Worm (Caenorhabditis elegans) whole organism, young adult: ENCODE measurements around the gene C35A5.10.

Source experiments
- B0035.1 ChIP-seq: sonication (generic microtip); optimal IDR thresholded peaks from 2 replicates; lab custom pipeline; 2016; ENCODE audit warnings: missing genetic modification characterization, mild to moderate bottlenecking, missing compliant biosample characterization, missing genotype, missing genetic modification reagents
- B0336.3 ChIP-seq: fragments of 200-800 bp; sonication (Bioruptor generic); IDR thresholded peaks from 2 replicates; pipeline ENCODE4 v1.3.6; 2022; ENCODE audit warnings: missing genetic modification characterization, missing compliant biosample characterization
- C17E4.6 ChIP-seq: fragments of 200-800 bp; sonication (Bioruptor generic); IDR thresholded peaks from 2 replicates; pipeline ENCODE4 v1.3.6; 2022; ENCODE audit warnings: missing genetic modification reagents, missing genetic modification characterization, missing compliant biosample characterization
- D2030.7 ChIP-seq: fragments of 200-800 bp; sonication (Bioruptor generic); IDR thresholded peaks from 2 replicates; pipeline ENCODE4 v1.3.6; 2022; ENCODE audit warnings: missing genetic modification reagents, missing genetic modification characterization, missing compliant biosample characterization
- F22D6.2 ChIP-seq: sonication (generic microtip); optimal IDR thresholded peaks from 2 replicates; lab custom pipeline; 2016; ENCODE audit warnings: mild to moderate bottlenecking, missing genetic modification characterization, missing compliant biosample characterization
- F23B12.7 ChIP-seq: sonication (generic microtip); optimal IDR thresholded peaks from 2 replicates; lab custom pipeline; 2017; ENCODE audit warnings: missing genetic modification characterization, mild to moderate bottlenecking, missing compliant biosample characterization, antibody characterized with exemption, moderate library complexity; ENCODE audit not compliant: insufficient read depth
- F39B2.1 ChIP-seq: fragments of 200-800 bp; sonication (Bioruptor generic); IDR thresholded peaks from 2 replicates; pipeline ENCODE4 v1.3.6; 2022; ENCODE audit warnings: missing genetic modification reagents, missing genetic modification characterization, missing compliant biosample characterization
- F49E8.2 ChIP-seq: sonication (generic microtip); optimal IDR thresholded peaks from 3 replicates; lab custom pipeline; 2017; ENCODE audit warnings: missing genetic modification characterization, mild to moderate bottlenecking, missing compliant biosample characterization, antibody characterized with exemption, moderate library complexity; ENCODE audit not compliant: insufficient read depth
- T07F8.4 ChIP-seq: sonication (generic microtip); optimal IDR thresholded peaks from 2 replicates; lab custom pipeline; 2016; ENCODE audit warnings: mild to moderate bottlenecking, missing genetic modification characterization, moderate library complexity, missing compliant biosample characterization
- Y53F4B.3 ChIP-seq: fragments of 200-800 bp; sonication (Bioruptor generic); IDR thresholded peaks from 2 replicates; pipeline ENCODE4 v1.3.6; 2022; ENCODE audit warnings: missing genetic modification reagents, missing genetic modification characterization, missing compliant biosample characterization
- Y56A3A.18 ChIP-seq: fragments of 200-800 bp; sonication (Bioruptor generic); IDR thresholded peaks from 2 replicates; pipeline ENCODE4 v1.3.6; 2022; ENCODE audit warnings: missing genetic modification reagents, missing genetic modification characterization, missing compliant biosample characterization
- Y67H2A.10 ChIP-seq: fragments of 200-800 bp; sonication (Bioruptor generic); conservative IDR thresholded peaks from 2 replicates; pipeline ENCODE4 v1.3.6; 2022; ENCODE audit warnings: missing genetic modification reagents, missing genetic modification characterization, missing compliant biosample characterization
- Y79H2A.3 ChIP-seq: fragments of 200-800 bp; sonication (Bioruptor generic); conservative IDR thresholded peaks from 2 replicates; pipeline ENCODE4 v1.3.6; 2022; ENCODE audit warnings: missing genetic modification reagents, missing genetic modification characterization, missing compliant biosample characterization
- aptf-2 ChIP-seq: fragments of 200-800 bp; sonication (Bioruptor generic); conservative IDR thresholded peaks from 2 replicates; pipeline ENCODE4 v1.3.6; 2022; ENCODE audit warnings: missing genetic modification reagents, missing genetic modification characterization, missing compliant biosample characterization
- aptf-3 ChIP-seq: fragments of 200-800 bp; sonication (Bioruptor generic); IDR thresholded peaks from 2 replicates; pipeline ENCODE4 v1.3.6; 2022; ENCODE audit warnings: missing genetic modification characterization, missing compliant biosample characterization
- atf-7 ChIP-seq: sonication (generic microtip); optimal IDR thresholded peaks from 2 replicates; lab custom pipeline; 2017; ENCODE audit warnings: mild to moderate bottlenecking, missing genetic modification characterization, missing compliant biosample characterization
- bed-1 ChIP-seq: fragments of 200-800 bp; sonication (Bioruptor generic); IDR thresholded peaks from 2 replicates; pipeline ENCODE4 v1.3.6; 2022; ENCODE audit warnings: missing genetic modification reagents, missing genetic modification characterization, missing compliant biosample characterization
- ceh-100 ChIP-seq: fragments of 200-800 bp; sonication (Bioruptor generic); IDR thresholded peaks from 2 replicates; pipeline ENCODE4 v1.3.6; 2022; ENCODE audit warnings: missing genetic modification reagents, missing genetic modification characterization, missing compliant biosample characterization
- ceh-27 ChIP-seq: fragments of 200-800 bp; sonication (Bioruptor generic); optimal IDR thresholded peaks from 2 replicates; lab custom pipeline; 2018; ENCODE audit warnings: mild to moderate bottlenecking, missing genetic modification characterization, moderate library complexity, missing compliant biosample characterization
- ceh-58 ChIP-seq: fragments of 200-800 bp; sonication (Bioruptor generic); IDR thresholded peaks from 2 replicates; pipeline ENCODE4 v1.3.6; 2022; ENCODE audit warnings: missing genetic modification characterization, missing compliant biosample characterization
- die-1 ChIP-seq: sonication (generic microtip); optimal IDR thresholded peaks from 2 replicates; lab custom pipeline; 2016; ENCODE audit warnings: missing genotype, mild to moderate bottlenecking, missing genetic modification characterization, missing compliant biosample characterization
- dpff-1 ChIP-seq: sonication (generic microtip); optimal IDR thresholded peaks from 2 replicates; lab custom pipeline; 2017; ENCODE audit warnings: mild to moderate bottlenecking, missing genetic modification characterization, missing compliant biosample characterization
- ets-4 ChIP-seq: fragments of 200-800 bp; sonication (Bioruptor generic); optimal IDR thresholded peaks from 2 replicates; lab custom pipeline; 2018; ENCODE audit warnings: mild to moderate bottlenecking, missing genetic modification characterization, missing compliant biosample characterization
- fkh-3 ChIP-seq: sonication (generic microtip); optimal IDR thresholded peaks from 2 replicates; lab custom pipeline; 2016; ENCODE audit warnings: mild to moderate bottlenecking, missing genetic modification characterization, missing compliant biosample characterization
- gei-17 ChIP-seq: fragments of 200-800 bp; sonication (Bioruptor generic); optimal IDR thresholded peaks from 2 replicates; lab custom pipeline; 2018; ENCODE audit warnings: mild to moderate bottlenecking, missing genetic modification characterization, missing compliant biosample characterization
- hlh-26 ChIP-seq: fragments of 200-800 bp; sonication (Bioruptor generic); conservative IDR thresholded peaks from 2 replicates; pipeline ENCODE4 v1.3.6; 2022; ENCODE audit warnings: missing genetic modification reagents, missing genetic modification characterization, missing compliant biosample characterization
- hmg-1.2 ChIP-seq: fragments of 200-800 bp; sonication (Bioruptor generic); IDR thresholded peaks from 2 replicates; pipeline ENCODE4 v1.3.6; 2022; ENCODE audit warnings: missing genetic modification reagents, missing genetic modification characterization, missing compliant biosample characterization
- lin-35 ChIP-seq, 3 experiments: fragments of 150-350 bp in 2 of 3; sonication (generic microtip) in 1 of 3; optimal IDR thresholded peaks; 2 replicates each; lab custom pipeline; 2014 to 2018; ENCODE audit warnings: missing biosample characterization in 3 of 3, missing genetic modification characterization in 3 of 3, missing genetic modification reagents in 3 of 3
- lin-40 ChIP-seq: sonication (generic microtip); optimal IDR thresholded peaks from 2 replicates; lab custom pipeline; 2016; ENCODE audit warnings: missing genetic modification characterization, mild to moderate bottlenecking, missing compliant biosample characterization, missing genotype, missing genetic modification reagents
- lin-54 ChIP-seq: fragments of 200-800 bp; sonication (Bioruptor generic); optimal IDR thresholded peaks from 2 replicates; lab custom pipeline; 2018; ENCODE audit warnings: mild to moderate bottlenecking, missing genetic modification characterization, missing compliant biosample characterization
- madf-3 ChIP-seq: fragments of 200-800 bp; sonication (Bioruptor generic); IDR thresholded peaks from 2 replicates; pipeline ENCODE4 v1.3.6; 2022; ENCODE audit warnings: missing genetic modification reagents, missing genetic modification characterization, missing compliant biosample characterization
- madf-8 ChIP-seq: fragments of 200-800 bp; sonication (Bioruptor generic); conservative IDR thresholded peaks from 2 replicates; pipeline ENCODE4 v1.3.6; 2022; ENCODE audit warnings: missing genetic modification reagents, missing genetic modification characterization, missing compliant biosample characterization
- mes-4 ChIP-seq: sonication (generic microtip); optimal IDR thresholded peaks from 2 replicates; lab custom pipeline; 2016; ENCODE audit warnings: missing genotype, missing genetic modification characterization, missing compliant biosample characterization
- nfya-2 ChIP-seq: fragments of 200-800 bp; sonication (Bioruptor generic); IDR thresholded peaks from 2 replicates; pipeline ENCODE4 v1.3.6; 2022; ENCODE audit warnings: missing genetic modification reagents, missing genetic modification characterization, missing compliant biosample characterization
- nhr-90 ChIP-seq: sonication (generic microtip); optimal IDR thresholded peaks from 2 replicates; lab custom pipeline; 2016; ENCODE audit warnings: missing genotype, mild to moderate bottlenecking, missing genetic modification characterization, missing compliant biosample characterization
- pbrm-1 ChIP-seq: fragments of 200-800 bp; sonication (Bioruptor generic); IDR thresholded peaks from 2 replicates; pipeline ENCODE4 v1.3.6; 2022; ENCODE audit warnings: missing genetic modification reagents, missing genetic modification characterization, missing compliant biosample characterization
- rec-8 ChIP-seq, 2 experiments: sonication (generic microtip); optimal IDR thresholded peaks; 2 replicates each; lab custom pipeline; 2016; ENCODE audit warnings: mild to moderate bottlenecking in 2 of 2, missing genetic modification characterization in 2 of 2, missing genetic modification reagents in 2 of 2, missing genotype in 2 of 2, missing biosample characterization in 1 of 2, missing compliant biosample characterization in 1 of 2, moderate library complexity in 1 of 2
- rpc-1 ChIP-seq, 2 experiments: fragments of 150-350 bp in 1 of 2; sonication (generic microtip) in 1 of 2; optimal IDR thresholded peaks; 2 replicates each; lab custom pipeline; 2014 to 2018; ENCODE audit warnings: missing biosample characterization in 1 of 2, missing genetic modification characterization in 1 of 2, missing genetic modification reagents in 1 of 2, missing genotype in 1 of 2
- snpc-1.1 ChIP-seq: sonication (generic microtip); optimal IDR thresholded peaks from 2 replicates; lab custom pipeline; 2017; ENCODE audit warnings: missing genetic modification characterization, mild to moderate bottlenecking, missing compliant biosample characterization, antibody characterized with exemption, moderate library complexity, missing genotype, missing genetic modification reagents; ENCODE audit not compliant: insufficient read depth
- snpc-1.3 ChIP-seq: sonication (generic microtip); optimal IDR thresholded peaks from 2 replicates; lab custom pipeline; 2017; ENCODE audit warnings: missing genetic modification characterization, mild to moderate bottlenecking, missing compliant biosample characterization, antibody characterized with exemption, moderate library complexity, missing genotype, missing genetic modification reagents; ENCODE audit not compliant: insufficient read depth
- snpc-4 ChIP-seq, 5 experiments: fragments of 150-350 bp in 1 of 5; sonication (generic microtip) in 4 of 5; optimal IDR thresholded peaks; 2 replicates each; lab custom pipeline; 2014 to 2018; ENCODE audit warnings: missing genetic modification characterization in 5 of 5, missing biosample characterization in 3 of 5, antibody characterized with exemption in 2 of 5, mild to moderate bottlenecking in 2 of 5, missing compliant biosample characterization in 2 of 5, missing genotype in 2 of 5, moderate library complexity in 2 of 5, missing genetic modification reagents in 1 of 5
- somi-1 ChIP-seq: fragments of 200-800 bp; sonication (Bioruptor generic); optimal IDR thresholded peaks from 2 replicates; lab custom pipeline; 2018; ENCODE audit warnings: mild to moderate bottlenecking, missing genetic modification characterization, missing compliant biosample characterization
- sptf-2 ChIP-seq: fragments of 200-800 bp; sonication (Bioruptor generic); optimal IDR thresholded peaks from 2 replicates; lab custom pipeline; 2018; ENCODE audit warnings: mild to moderate bottlenecking, missing genetic modification characterization, missing compliant biosample characterization
- xnd-1 ChIP-seq: sonication (generic microtip); optimal IDR thresholded peaks from 2 replicates; lab custom pipeline; 2016; ENCODE audit warnings: missing genotype, missing genetic modification reagents, missing genetic modification characterization, missing compliant biosample characterization
- ztf-25 ChIP-seq: fragments of 200-800 bp; sonication (Bioruptor generic); IDR thresholded peaks from 2 replicates; pipeline ENCODE4 v1.3.6; 2022; ENCODE audit warnings: missing genetic modification reagents, missing genetic modification characterization, missing compliant biosample characterization
- ztf-28 ChIP-seq: fragments of 200-800 bp; sonication (Bioruptor generic); IDR thresholded peaks from 2 replicates; pipeline ENCODE4 v1.3.6; 2022; ENCODE audit warnings: missing genetic modification reagents, missing genetic modification characterization, missing compliant biosample characterization

The C35A5.10 gene

DNA sequence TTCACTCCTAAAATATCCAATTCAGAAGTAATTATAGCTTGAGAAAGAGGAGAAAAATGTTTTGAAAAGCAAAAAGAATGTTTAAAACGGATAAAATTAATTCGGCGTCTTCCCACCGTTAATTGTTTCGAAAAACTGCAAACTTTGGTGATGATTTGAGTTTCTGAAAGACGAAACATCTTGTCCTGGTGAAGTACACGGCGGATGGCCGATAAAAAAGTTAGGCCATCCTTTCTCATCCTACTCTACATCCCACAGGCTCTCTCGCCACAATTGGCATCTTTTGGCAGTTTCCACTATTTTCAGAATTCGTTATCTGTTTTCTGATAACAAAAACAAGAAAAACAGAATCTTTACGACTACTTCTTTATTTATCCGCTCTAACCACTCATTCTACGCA is 21.9 kb downstream of the C35A5.10 start, which contains the start of the genes C35A5.8 and hda-11 (continued):
- TF ChIP-seq ztf-28 (GFP tag; lab: Robert Waterston, UW) (no peak), F23B12.7 (tag; lab: Kevin White, UChicago) (no peak), nhr-90 (tag; lab: Kevin White, UChicago) (no peak), ets-4 (no peak), ceh-27 (GFP tag; lab: Kevin White, UChicago) (peak; percentile 85), ztf-25 (no peak), snpc-1.3 (no peak), aptf-3 (GFP tag; lab: Robert Waterston, UW) (no peak), pbrm-1 (0 out of 2 replicates have a peak, but pooled peaks have one; percentile 22), Y53F4B.3 (GFP tag; lab: Robert Waterston, UW) (no peak), aptf-2 (GFP tag; lab: Robert Waterston, UW) (0 out of 2 replicates have a peak, but pooled peaks have one; percentile 11), B0035.1 (tag; lab: Kevin White, UChicago) (no peak), F39B2.1 (GFP tag; lab: Robert Waterston, UW) (no peak), Y79H2A.3 (GFP tag; lab: Robert Waterston, UW) (no peak), gei-17 (GFP tag; lab: Kevin White, UChicago) (no peak), rpc-1 (optimal IDR thresholded peaks at IDR 0.05; lab: Kevin White, UChicago) (no peak), rpc-1 (tag; optimal IDR thresholded peaks at IDR 0.05; lab: Kevin White, UChicago) (no peak), nfya-2 (GFP tag; lab: Robert Waterston, UW) (no peak), fkh-3 (no peak), Y67H2A.10 (GFP tag; lab: Robert Waterston, UW) (no peak), madf-8 (GFP tag; lab: Robert Waterston, UW) (0 out of 2 replicates have a peak, but pooled peaks have one; percentile 12), sptf-2 (GFP tag; lab: Kevin White, UChicago) (no peak), hlh-26 (GFP tag; lab: Robert Waterston, UW) (no peak), somi-1 (GFP tag; lab: Kevin White, UChicago) (no peak), C17E4.6 (no peak), ceh-100 (peak; percentile 61), mes-4 (tag; lab: Kevin White, UChicago) (no peak), dpff-1 (tag; lab: Kevin White, UChicago) (no peak), snpc-1.1 (tag; lab: Kevin White, UChicago) (no peak), T07F8.4 (no peak), die-1 (tag; lab: Kevin White, UChicago) (no peak), Y56A3A.18 (no peak), D2030.7 (peak; percentile 67), lin-40 (tag; lab: Kevin White, UChicago) (peak; percentile 57), atf-7 (peak; percentile 36), xnd-1 (tag; lab: Kevin White, UChicago) (no peak), madf-3 (peak; percentile 76; the same call in 1 of the 2 replicates), F22D6.2 (tag; lab: Kevin White, UChicago) (peak; percentile 57), ceh-58 (no peak), snpc-4 (GFP tag; optimal IDR thresholded peaks at IDR 0.05; lab: Kevin White, UChicago) (peak; percentile 43), snpc-4 (tag; optimal IDR thresholded peaks at IDR 0.05; lab: Kevin White, UChicago) (peak in 2 of 4 experiments; percentile 37 to 57), B0336.3 (GFP tag; lab: Robert Waterston, UW) (no peak), F49E8.2 (tag; lab: Kevin White, UChicago) (no peak), bed-1 (GFP tag; lab: Robert Waterston, UW) (no peak), lin-35 (GFP tag; optimal IDR thresholded peaks at IDR 0.05; lab: Kevin White, UChicago) (peak in 1 of 3 experiments; percentile 11), hmg-1.2 (peak; percentile 67; the same call in 1 of the 2 replicates), lin-54 (GFP tag; lab: Kevin White, UChicago) (peak; percentile 42), rec-8 (tag; optimal IDR thresholded peaks at IDR 0.05; lab: Kevin White, UChicago) (peak; percentile 52 to 60)
